Worm (Caenorhabditis elegans) whole organism, L4 larva: ENCODE measurements around the gene prcc-1.

ENCODE experiments used
- F10B5.3 ChIP-seq: sonication (generic microtip); optimal IDR thresholded peaks from 2 replicates; lab custom pipeline; 2016; ENCODE audit warnings: mild to moderate bottlenecking, missing genetic modification characterization, missing compliant biosample characterization
- F37D6.2 ChIP-seq: sonication (generic microtip); optimal IDR thresholded peaks from 2 replicates; lab custom pipeline; 2016; ENCODE audit warnings: mild to moderate bottlenecking, missing genetic modification characterization, missing compliant biosample characterization
- F44E2.7 ChIP-seq: fragments of 200-800 bp; sonication (Bioruptor generic); IDR thresholded peaks from 2 replicates; pipeline ENCODE4 v2.1.2; 2022; ENCODE audit warnings: missing genetic modification characterization, missing compliant biosample characterization
- ama-1 ChIP-seq: fragments of 150-350 bp; optimal IDR thresholded peaks from 2 replicates; lab custom pipeline; 2014; ENCODE audit warnings: inconsistent platforms, mixed read lengths
- daf-8 ChIP-seq: fragments of 200-800 bp; sonication (Bioruptor generic); IDR thresholded peaks from 2 replicates; pipeline ENCODE4 v1.3.6; 2022; ENCODE audit warnings: missing genetic modification characterization, missing compliant biosample characterization
- lin-15B ChIP-seq: fragments of 150-350 bp; sonication (generic microtip); optimal IDR thresholded peaks from 3 replicates; lab custom pipeline; 2014; ENCODE audit warnings: missing biosample characterization, missing genetic modification characterization
- mdl-1 ChIP-seq, 2 experiments: fragments of 150-350 bp in 1 of 2; sonication (generic microtip) in 1 of 2; optimal IDR thresholded peaks; 2 replicates each; lab custom pipeline; 2014 to 2017; ENCODE audit warnings: missing biosample characterization in 2 of 2, missing genetic modification characterization in 2 of 2
- nhr-11 ChIP-seq: fragments of 150-350 bp; optimal IDR thresholded peaks from 2 replicates; lab custom pipeline; 2014; ENCODE audit warnings: missing biosample characterization, missing genetic modification characterization
- nhr-237 ChIP-seq: sonication (generic microtip); optimal IDR thresholded peaks from 2 replicates; lab custom pipeline; 2017; ENCODE audit warnings: missing biosample characterization, missing genetic modification characterization
- nhr-76 ChIP-seq: fragments of 150-350 bp; optimal IDR thresholded peaks from 2 replicates; lab custom pipeline; 2014; ENCODE audit warnings: missing biosample characterization, missing genetic modification characterization
- unc-130 ChIP-seq: sonication (generic microtip); optimal IDR thresholded peaks from 2 replicates; lab custom pipeline; 2016; ENCODE audit warnings: missing genetic modification reagents, missing genetic modification characterization, missing compliant biosample characterization
- unc-39 ChIP-seq: sonication (generic microtip); optimal IDR thresholded peaks from 2 replicates; lab custom pipeline; 2017; ENCODE audit warnings: missing biosample characterization, missing genetic modification characterization
- zag-1 ChIP-seq: fragments of 150-350 bp; optimal IDR thresholded peaks from 2 replicates; lab custom pipeline; 2014; ENCODE audit warnings: missing biosample characterization, missing genetic modification characterization

DNA sequence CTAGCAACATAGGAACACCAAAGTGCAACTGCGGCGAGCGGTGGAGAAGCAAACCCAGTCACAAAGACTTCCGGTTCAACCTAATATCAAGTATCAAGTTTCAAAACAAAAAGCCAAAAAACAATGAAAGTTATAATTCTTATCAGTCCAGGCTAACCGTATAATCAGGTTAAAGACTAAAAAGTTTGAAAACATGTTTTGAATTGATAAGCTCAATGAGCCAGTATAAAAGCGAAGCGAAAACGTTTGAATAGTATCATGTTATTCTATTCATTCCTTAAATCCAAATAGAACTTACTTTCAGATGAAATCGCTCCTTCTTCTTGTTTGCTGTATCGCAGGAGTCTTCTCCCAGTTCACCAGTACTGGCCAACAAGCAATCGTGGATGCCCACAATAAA lies 42.5 kb downstream of the prcc-1 start, which contains the start of gene scl-11:
- TF ChIP-seq F37D6.2 (tag; lab: Kevin White, UChicago) (no peak), ama-1 (lab: Kevin White, UChicago) (no peak), F10B5.3 (tag; lab: Kevin White, UChicago) (no peak), lin-15B (tag; lab: Kevin White, UChicago) (no peak), nhr-11 (no peak), mdl-1 (tag; optimal IDR thresholded peaks at IDR 0.05; lab: Kevin White, UChicago) (no peak), unc-130 (GFP tag; lab: Kevin White, UChicago) (no peak), nhr-76 (no peak), zag-1 (tag; lab: Kevin White, UChicago) (no peak), nhr-237 (tag; lab: Kevin White, UChicago) (no peak), daf-8 (GFP tag; lab: Robert Waterston, UW) (no peak), unc-39 (tag; lab: Kevin White, UChicago) (no peak), F44E2.7 (GFP tag; lab: Robert Waterston, UW) (no peak)
